Worm (Caenorhabditis elegans) whole organism, late embryonic: ENCODE data around the gene srsx-28.

ENCODE experiments used
- C38D4.7 ChIP-seq: fragments of 200-800 bp; sonication (Bioruptor generic); optimal IDR thresholded peaks from 2 replicates; lab custom pipeline; 2018; ENCODE audit warnings: mild to moderate bottlenecking, missing genetic modification characterization, moderate library complexity, missing compliant biosample characterization
- K02D7.2 ChIP-seq: sonication (generic microtip); optimal IDR thresholded peaks from 2 replicates; lab custom pipeline; 2017; ENCODE audit warnings: mild to moderate bottlenecking, missing genetic modification characterization, missing compliant biosample characterization
- T23F11.4 ChIP-seq: fragments of 200-800 bp; sonication (Bioruptor generic); optimal IDR thresholded peaks from 2 replicates; lab custom pipeline; 2018; ENCODE audit warnings: mild to moderate bottlenecking, missing genetic modification characterization, missing compliant biosample characterization
- ama-1 ChIP-seq: fragments of 150-350 bp; optimal IDR thresholded peaks from 2 replicates; lab custom pipeline; 2014
- ceh-18 ChIP-seq: sonication (generic microtip); optimal IDR thresholded peaks from 2 replicates; lab custom pipeline; 2016; ENCODE audit warnings: missing genetic modification characterization, missing compliant biosample characterization
- ceh-19 ChIP-seq: fragments of 200-800 bp; sonication (Bioruptor generic); optimal IDR thresholded peaks from 2 replicates; lab custom pipeline; 2018; ENCODE audit warnings: mild to moderate bottlenecking, missing genetic modification characterization, missing compliant biosample characterization
- ceh-2 ChIP-seq: sonication (generic microtip); optimal IDR thresholded peaks from 2 replicates; lab custom pipeline; 2016; ENCODE audit warnings: missing genotype, missing genetic modification characterization, missing compliant biosample characterization
- ceh-22 ChIP-seq: sonication (generic microtip); optimal IDR thresholded peaks from 2 replicates; lab custom pipeline; 2017; ENCODE audit warnings: missing biosample characterization, missing genetic modification characterization
- ceh-30 ChIP-seq: fragments of 150-350 bp; optimal IDR thresholded peaks from 2 replicates; lab custom pipeline; 2014; ENCODE audit warnings: missing biosample characterization, missing genetic modification characterization
- ceh-31 ChIP-seq: sonication (generic microtip); optimal IDR thresholded peaks from 2 replicates; lab custom pipeline; 2016; ENCODE audit warnings: missing genetic modification characterization, missing compliant biosample characterization
- ceh-34 ChIP-seq: sonication (generic microtip); optimal IDR thresholded peaks from 2 replicates; lab custom pipeline; 2016; ENCODE audit warnings: mild to moderate bottlenecking, missing genetic modification characterization, missing compliant biosample characterization
- ceh-48 ChIP-seq: sonication (generic microtip); optimal IDR thresholded peaks from 2 replicates; lab custom pipeline; 2016; ENCODE audit warnings: missing genetic modification characterization, inconsistent platforms, missing compliant biosample characterization
- ceh-6 ChIP-seq: fragments of 200-800 bp; sonication (Bioruptor generic); optimal IDR thresholded peaks from 2 replicates; lab custom pipeline; 2018; ENCODE audit warnings: mild to moderate bottlenecking, missing genetic modification characterization, missing compliant biosample characterization
- che-1 ChIP-seq: sonication (generic microtip); optimal IDR thresholded peaks from 2 replicates; lab custom pipeline; 2016; ENCODE audit warnings: mild to moderate bottlenecking, missing genetic modification characterization, missing compliant biosample characterization
- dmd-4 ChIP-seq: sonication (generic microtip); optimal IDR thresholded peaks from 2 replicates; lab custom pipeline; 2016; ENCODE audit warnings: borderline replicate concordance, missing genetic modification characterization, missing compliant biosample characterization
- dve-1 ChIP-seq: sonication (generic microtip); optimal IDR thresholded peaks from 2 replicates; lab custom pipeline; 2017; ENCODE audit warnings: antibody characterized with exemption, mild to moderate bottlenecking, missing genetic modification characterization, missing compliant biosample characterization
- elt-4 ChIP-seq: sonication (generic microtip); optimal IDR thresholded peaks from 2 replicates; lab custom pipeline; 2016; ENCODE audit warnings: missing genetic modification characterization, missing compliant biosample characterization
- ets-4 ChIP-seq: sonication (generic microtip); optimal IDR thresholded peaks from 2 replicates; lab custom pipeline; 2016; ENCODE audit warnings: missing genetic modification characterization, missing compliant biosample characterization
- fkh-6 ChIP-seq: sonication (generic microtip); optimal IDR thresholded peaks from 2 replicates; lab custom pipeline; 2016; ENCODE audit warnings: missing genetic modification characterization, missing compliant biosample characterization
- hlh-15 ChIP-seq: sonication (generic microtip); optimal IDR thresholded peaks from 2 replicates; lab custom pipeline; 2016; ENCODE audit warnings: missing genetic modification characterization, missing compliant biosample characterization
- hlh-30 ChIP-seq: sonication (generic microtip); optimal IDR thresholded peaks from 2 replicates; lab custom pipeline; 2017; ENCODE audit warnings: antibody characterized with exemption, missing genetic modification characterization, missing compliant biosample characterization; ENCODE audit not compliant: insufficient read depth
- hlh-8 ChIP-seq: sonication (generic microtip); optimal IDR thresholded peaks from 2 replicates; lab custom pipeline; 2016; ENCODE audit warnings: missing genotype, missing genetic modification characterization, missing compliant biosample characterization
- lim-6 ChIP-seq: sonication (generic microtip); optimal IDR thresholded peaks from 2 replicates; lab custom pipeline; 2016; ENCODE audit warnings: missing genetic modification characterization, missing compliant biosample characterization
- nfya-1 ChIP-seq: sonication (generic microtip); optimal IDR thresholded peaks from 2 replicates; lab custom pipeline; 2017; ENCODE audit warnings: missing genetic modification characterization, mild to moderate bottlenecking, missing compliant biosample characterization, antibody characterized with exemption, moderate library complexity
- nhr-11 ChIP-seq: fragments of 150-350 bp; optimal IDR thresholded peaks from 2 replicates; lab custom pipeline; 2014; ENCODE audit warnings: missing biosample characterization, missing genetic modification characterization
- nhr-232 ChIP-seq: sonication (generic microtip); optimal IDR thresholded peaks from 2 replicates; lab custom pipeline; 2016; ENCODE audit warnings: missing genetic modification characterization, missing compliant biosample characterization
- npax-4 ChIP-seq: sonication (generic microtip); optimal IDR thresholded peaks from 2 replicates; lab custom pipeline; 2016; ENCODE audit warnings: missing genetic modification characterization, missing compliant biosample characterization
- pat-9 ChIP-seq: fragments of 200-800 bp; sonication (Bioruptor generic); optimal IDR thresholded peaks from 2 replicates; lab custom pipeline; 2018; ENCODE audit warnings: mild to moderate bottlenecking, missing genetic modification characterization, moderate library complexity, missing compliant biosample characterization
- pax-1 ChIP-seq: fragments of 150-350 bp; optimal IDR thresholded peaks from 2 replicates; lab custom pipeline; 2014; ENCODE audit warnings: missing biosample characterization, missing genetic modification characterization
- pha-2 ChIP-seq: sonication (generic microtip); optimal IDR thresholded peaks from 2 replicates; lab custom pipeline; 2017; ENCODE audit warnings: mild to moderate bottlenecking, missing genetic modification characterization, missing compliant biosample characterization
- pha-4 ChIP-seq: fragments of 150-350 bp; optimal IDR thresholded peaks from 2 replicates; lab custom pipeline; 2018; ENCODE audit warnings: missing biosample characterization, missing genetic modification reagents, missing genetic modification characterization
- pqm-1 ChIP-seq: sonication (generic microtip); optimal IDR thresholded peaks from 2 replicates; lab custom pipeline; 2016; ENCODE audit warnings: missing genetic modification characterization, missing compliant biosample characterization
- ref-2 ChIP-seq: sonication (generic microtip); optimal IDR thresholded peaks from 2 replicates; lab custom pipeline; 2016; ENCODE audit warnings: missing genetic modification characterization, missing compliant biosample characterization
- rnt-1 ChIP-seq: sonication (generic microtip); optimal IDR thresholded peaks from 2 replicates; lab custom pipeline; 2016; ENCODE audit warnings: missing genetic modification characterization, missing compliant biosample characterization
- sdc-2 ChIP-seq: sonication (generic microtip); optimal IDR thresholded peaks from 2 replicates; lab custom pipeline; 2016; ENCODE audit warnings: missing genotype, missing genetic modification characterization, missing compliant biosample characterization
- tbx-2 ChIP-seq: sonication (generic microtip); optimal IDR thresholded peaks from 2 replicates; lab custom pipeline; 2016; ENCODE audit warnings: missing genetic modification characterization, missing compliant biosample characterization
- tbx-7 ChIP-seq: sonication (generic microtip); optimal IDR thresholded peaks from 2 replicates; lab custom pipeline; 2016; ENCODE audit warnings: missing genotype, missing genetic modification characterization, missing compliant biosample characterization
- unc-42 ChIP-seq: sonication (generic microtip); optimal IDR thresholded peaks from 2 replicates; lab custom pipeline; 2016; ENCODE audit warnings: missing genotype, missing genetic modification characterization, missing compliant biosample characterization
- zip-5 ChIP-seq: sonication (generic microtip); optimal IDR thresholded peaks from 2 replicates; lab custom pipeline; 2016; ENCODE audit warnings: missing genetic modification characterization, missing compliant biosample characterization

The srsx-28 gene

ce11 chrV:10152278-10152677 lies at the start of gene srsx-28:
srsx-28 (plus strand) TSS chrV:10152578.
- TF ChIP-seq ceh-18 (tag; lab: Kevin White, UChicago) (no peak), dve-1 (tag; lab: Kevin White, UChicago) (no peak), K02D7.2 (tag; lab: Kevin White, UChicago) (no peak), T23F11.4 (GFP tag; lab: Kevin White, UChicago) (no peak), dmd-4 (no peak), lim-6 (tag; lab: Kevin White, UChicago) (no peak), elt-4 (tag; lab: Kevin White, UChicago) (no peak), tbx-7 (tag; lab: Kevin White, UChicago) (no peak), pqm-1 (tag; lab: Kevin White, UChicago) (no peak), ama-1 (lab: Kevin White, UChicago) (no peak)

ce11 chrV:10103811-10104210 lies 48.6 kb upstream of the srsx-28 start:
- TF ChIP-seq C38D4.7 (no peak), pha-4 (tag; lab: Kevin White, UChicago) (no peak), ceh-31 (tag; lab: Kevin White, UChicago) (no peak), npax-4 (no peak), zip-5 (tag; lab: Kevin White, UChicago) (no peak), ceh-48 (tag; lab: Kevin White, UChicago) (no peak), ama-1 (lab: Kevin White, UChicago) (no peak), tbx-2 (tag; lab: Kevin White, UChicago) (no peak), nhr-11 (no peak)

- TF ChIP-seq hlh-30 (no peak), ref-2 (tag; lab: Kevin White, UChicago) (no peak), zip-5 (tag; lab: Kevin White, UChicago) (no peak), nfya-1 (tag; lab: Kevin White, UChicago) (no peak), npax-4 (no peak), ets-4 (no peak), pat-9 (tag; lab: Kevin White, UChicago) (no peak), hlh-15 (tag; lab: Kevin White, UChicago) (no peak), elt-4 (tag; lab: Kevin White, UChicago) (no peak), nhr-232 (no peak), ceh-2 (tag; lab: Kevin White, UChicago) (no peak), ceh-34 (tag; lab: Kevin White, UChicago) (no peak), pha-2 (tag; lab: Kevin White, UChicago) (no peak), pax-1 (tag; lab: Kevin White, UChicago) (no peak), fkh-6 (tag; lab: Kevin White, UChicago) (no peak), ceh-6 (no peak), hlh-8 (no peak)
Observed at ce11 chrV:10104785-10105310, 47.5 kb upstream of the srsx-28 start, which contains the start of gene ugt-17. ugt-17 (minus strand) TSS chrV:10104964.

- TF ChIP-seq ceh-30 (no peak), ceh-34 (tag; lab: Kevin White, UChicago) (no peak), hlh-30 (no peak), unc-42 (tag; lab: Kevin White, UChicago) (no peak), rnt-1 (tag; lab: Kevin White, UChicago) (no peak), pha-4 (tag; lab: Kevin White, UChicago) (no peak), ceh-2 (tag; lab: Kevin White, UChicago) (no peak), sdc-2 (no peak), che-1 (no peak), ets-4 (no peak), ceh-19 (GFP tag; lab: Kevin White, UChicago) (no peak), ceh-22 (tag; lab: Kevin White, UChicago) (no peak), T23F11.4 (GFP tag; lab: Kevin White, UChicago) (no peak), nhr-11 (no peak), ama-1 (lab: Kevin White, UChicago) (no peak)
Observed at ce11 chrV:10105412-10105811, 47.0 kb upstream of the srsx-28 start, which contains the start of gene C08B6.2. C08B6.2 (plus strand) TSS chrV:10105712.
